Worm (Caenorhabditis elegans) whole organism, L4 larva: ENCODE data around the gene C16C8.8.
"Not testable (repeated sequence)": the region's sequence is repeated elsewhere in the genome, so short reads cannot be mapped to it uniquely, and the experiment has no call there.

ENCODE experiments used
- egl-27 ChIP-seq: sonication (generic microtip); optimal IDR thresholded peaks from 3 replicates; lab custom pipeline; 2017; ENCODE audit warnings: missing biosample characterization, missing genetic modification reagents, missing genetic modification characterization
- pha-4 ChIP-seq, 2 experiments: fragments of 150-350 bp in 1 of 2; fragments of 200-800 bp in 1 of 2; sonication (Bioruptor generic) in 1 of 2; IDR thresholded peaks in 1 of 2; optimal IDR thresholded peaks in 1 of 2; 2 replicates each; pipeline versions ENCODE4 v1.3.6 to Lab custom; 2014 to 2022; ENCODE audit warnings: missing genetic modification characterization in 2 of 2, missing genetic modification reagents in 2 of 2, missing biosample characterization in 1 of 2, missing compliant biosample characterization in 1 of 2

ce11 chrII:3449514-3449913 is 12.0 kb downstream of the C16C8.8 start, which contains the start of gene C16C8.14:
- not testable (repeated sequence) for TF ChIP-seq egl-27; pha-4 (GFP tag; IDR thresholded peaks at IDR 0.05; lab: Robert Waterston, UW); pha-4 (tag; optimal IDR thresholded peaks at IDR 0.05; lab: Kevin White, UChicago)
